Worm (Caenorhabditis elegans) whole organism, L3 larva: ENCODE data around the gene dna-2.

Source experiments
- aly-2 ChIP-seq: fragments of 150-350 bp; optimal IDR thresholded peaks from 2 replicates; lab custom pipeline; 2014; ENCODE audit warnings: missing biosample characterization, missing genetic modification characterization
- nhr-237 ChIP-seq: fragments of 150-350 bp; optimal IDR thresholded peaks from 2 replicates; lab custom pipeline; 2014; ENCODE audit warnings: missing biosample characterization, missing genetic modification characterization
- tbx-2 ChIP-seq: sonication (generic microtip); optimal IDR thresholded peaks from 2 replicates; lab custom pipeline; 2016; ENCODE audit warnings: mild to moderate bottlenecking, missing genetic modification characterization, missing compliant biosample characterization
- unc-62 ChIP-seq: fragments of 150-350 bp; sonication (generic microtip); optimal IDR thresholded peaks from 4 replicates; lab custom pipeline; 2014; ENCODE audit warnings: missing biosample characterization, missing genetic modification reagents, missing genetic modification characterization

- no peak for TF ChIP-seq aly-2 (tag; lab: Kevin White, UChicago)
- TF ChIP-seq tbx-2 (tag; lab: Kevin White, UChicago): no peak
- no peak for TF ChIP-seq unc-62 (GFP tag; lab: Kevin White, UChicago)
- no peak for TF ChIP-seq nhr-237 (tag; lab: Kevin White, UChicago)
Measured at ce11 chrII:11753186-11753585, 25.0 kb upstream of the dna-2 start.
